Worm (Caenorhabditis elegans) whole organism, mixed stage, embryonic: ENCODE measurements around the gene T09F5.2.
A peak's percentile ranks its signal among the peaks of the same experiment; 100 is the strongest.

Experiments used
- M03D4.4 ChIP-seq: sonication (generic microtip); optimal IDR thresholded peaks from 2 replicates; lab custom pipeline; 2017; ENCODE audit warnings: mild to moderate bottlenecking, missing genetic modification characterization, missing compliant biosample characterization
- bed-3 ChIP-seq: fragments of 200-800 bp; sonication (Bioruptor generic); optimal IDR thresholded peaks from 3 replicates; lab custom pipeline; 2018; ENCODE audit warnings: mild to moderate bottlenecking, missing genetic modification characterization, moderate library complexity, missing compliant biosample characterization
- blmp-1 ChIP-seq: fragments of 150-350 bp; optimal IDR thresholded peaks from 2 replicates; lab custom pipeline; 2014; ENCODE audit warnings: missing biosample characterization, missing genetic modification characterization
- ceh-39 ChIP-seq: fragments of 150-350 bp; optimal IDR thresholded peaks from 2 replicates; lab custom pipeline; 2014; ENCODE audit warnings: missing biosample characterization, missing genetic modification characterization
- ceh-43 ChIP-seq: fragments of 200-800 bp; sonication (Bioruptor generic); optimal IDR thresholded peaks from 2 replicates; lab custom pipeline; 2018; ENCODE audit warnings: mild to moderate bottlenecking, missing genetic modification characterization, moderate library complexity, missing compliant biosample characterization
- ceh-83 ChIP-seq: fragments of 200-800 bp; sonication (Bioruptor generic); optimal IDR thresholded peaks from 2 replicates; lab custom pipeline; 2018; ENCODE audit warnings: mild to moderate bottlenecking, missing genetic modification characterization, missing compliant biosample characterization
- ces-1 ChIP-seq: fragments of 150-350 bp; optimal IDR thresholded peaks from 2 replicates; lab custom pipeline; 2014; ENCODE audit warnings: missing biosample characterization, missing genetic modification reagents, missing genetic modification characterization
- cnd-1 ChIP-seq: fragments of 200-800 bp; sonication (Bioruptor generic); optimal IDR thresholded peaks from 2 replicates; lab custom pipeline; 2018; ENCODE audit warnings: mild to moderate bottlenecking, missing genetic modification characterization, missing compliant biosample characterization
- drap-1 ChIP-seq: fragments of 200-800 bp; sonication (Bioruptor generic); optimal IDR thresholded peaks from 3 replicates; lab custom pipeline; 2018; ENCODE audit warnings: mild to moderate bottlenecking, missing genetic modification characterization, missing compliant biosample characterization
- elt-1 ChIP-seq: sonication (generic microtip); optimal IDR thresholded peaks from 2 replicates; lab custom pipeline; 2017; ENCODE audit warnings: missing genetic modification characterization, mild to moderate bottlenecking, missing compliant biosample characterization, antibody characterized with exemption, moderate library complexity, borderline replicate concordance; ENCODE audit not compliant: insufficient read depth
- elt-3 ChIP-seq: fragments of 150-350 bp; optimal IDR thresholded peaks from 2 replicates; lab custom pipeline; 2014; ENCODE audit warnings: missing biosample characterization, missing genetic modification characterization
- flh-1 ChIP-seq: fragments of 200-800 bp; sonication (Bioruptor generic); optimal IDR thresholded peaks from 2 replicates; lab custom pipeline; 2018; ENCODE audit warnings: mild to moderate bottlenecking, missing genetic modification characterization, moderate library complexity, missing compliant biosample characterization
- ham-2 ChIP-seq: fragments of 200-800 bp; sonication (Bioruptor generic); optimal IDR thresholded peaks from 2 replicates; lab custom pipeline; 2018; ENCODE audit warnings: mild to moderate bottlenecking, missing genetic modification characterization, missing compliant biosample characterization
- hlh-1 ChIP-seq: fragments of 150-350 bp; optimal IDR thresholded peaks from 2 replicates; lab custom pipeline; 2014; ENCODE audit warnings: missing biosample characterization, missing genetic modification reagents, missing genetic modification characterization
- lin-13 ChIP-seq: fragments of 150-350 bp; optimal IDR thresholded peaks from 2 replicates; lab custom pipeline; 2014; ENCODE audit warnings: missing biosample characterization, missing genetic modification characterization
- lin-32 ChIP-seq: fragments of 200-800 bp; sonication (Bioruptor generic); optimal IDR thresholded peaks from 2 replicates; lab custom pipeline; 2018; ENCODE audit warnings: mild to moderate bottlenecking, missing genetic modification characterization, missing compliant biosample characterization
- lsy-2 ChIP-seq: fragments of 150-350 bp; optimal IDR thresholded peaks from 2 replicates; lab custom pipeline; 2014; ENCODE audit warnings: missing biosample characterization, missing genetic modification characterization
- mab-5 ChIP-seq: fragments of 150-350 bp; optimal IDR thresholded peaks from 2 replicates; lab custom pipeline; 2014; ENCODE audit warnings: missing biosample characterization, missing genetic modification characterization
- mep-1 ChIP-seq: fragments of 150-350 bp; optimal IDR thresholded peaks from 2 replicates; lab custom pipeline; 2017; ENCODE audit warnings: missing biosample characterization, missing genetic modification reagents, missing genetic modification characterization, inconsistent platforms
- mls-2 ChIP-seq: sonication (generic microtip); optimal IDR thresholded peaks from 2 replicates; lab custom pipeline; 2016; ENCODE audit warnings: mild to moderate bottlenecking, missing genetic modification characterization, moderate library complexity, missing compliant biosample characterization
- nhr-12 ChIP-seq: fragments of 150-350 bp; optimal IDR thresholded peaks from 2 replicates; lab custom pipeline; 2014; ENCODE audit warnings: missing biosample characterization, missing genetic modification characterization
- nhr-2 ChIP-seq: fragments of 150-350 bp; optimal IDR thresholded peaks from 2 replicates; lab custom pipeline; 2014; ENCODE audit warnings: missing biosample characterization, missing genetic modification characterization
- nhr-237 ChIP-seq: fragments of 150-350 bp; optimal IDR thresholded peaks from 2 replicates; lab custom pipeline; 2014; ENCODE audit warnings: missing biosample characterization, missing genetic modification characterization
- nhr-28 ChIP-seq: fragments of 150-350 bp; optimal IDR thresholded peaks from 2 replicates; lab custom pipeline; 2014; ENCODE audit warnings: missing biosample characterization, missing genetic modification characterization
- nhr-76 ChIP-seq: sonication (generic microtip); optimal IDR thresholded peaks from 2 replicates; lab custom pipeline; 2017; ENCODE audit warnings: missing biosample characterization, missing genetic modification characterization
- pha-4 ChIP-seq: fragments of 150-350 bp; optimal IDR thresholded peaks from 2 replicates; lab custom pipeline; 2018; ENCODE audit warnings: missing biosample characterization, missing genetic modification reagents, missing genetic modification characterization
- sem-2 ChIP-seq: fragments of 200-800 bp; sonication (Bioruptor generic); optimal IDR thresholded peaks from 2 replicates; lab custom pipeline; 2018; ENCODE audit warnings: mild to moderate bottlenecking, missing genetic modification characterization, missing compliant biosample characterization
- snpc-4 ChIP-seq: fragments of 150-350 bp; optimal IDR thresholded peaks from 2 replicates; lab custom pipeline; 2014; ENCODE audit warnings: missing biosample characterization, missing genetic modification characterization
- sptf-1 ChIP-seq: sonication (generic microtip); optimal IDR thresholded peaks from 2 replicates; lab custom pipeline; 2017; ENCODE audit warnings: mild to moderate bottlenecking, missing genetic modification characterization, moderate library complexity, missing compliant biosample characterization
- tbx-8 ChIP-seq: fragments of 200-800 bp; sonication (Bioruptor generic); optimal IDR thresholded peaks from 2 replicates; lab custom pipeline; 2018; ENCODE audit warnings: mild to moderate bottlenecking, missing genetic modification characterization, moderate library complexity, missing compliant biosample characterization
- unc-120 ChIP-seq: sonication (generic microtip); optimal IDR thresholded peaks from 2 replicates; lab custom pipeline; 2017; ENCODE audit warnings: missing genetic modification characterization, missing compliant biosample characterization; ENCODE audit not compliant: poor library complexity, severe bottlenecking
- unc-39 ChIP-seq: fragments of 150-350 bp; optimal IDR thresholded peaks from 2 replicates; lab custom pipeline; 2014; ENCODE audit warnings: missing biosample characterization, missing genetic modification characterization
- unc-62 ChIP-seq: fragments of 150-350 bp; optimal IDR thresholded peaks from 2 replicates; lab custom pipeline; 2014; ENCODE audit warnings: missing biosample characterization, missing genetic modification reagents, missing genetic modification characterization
- zip-8 ChIP-seq: fragments of 150-350 bp; optimal IDR thresholded peaks from 2 replicates; lab custom pipeline; 2014; ENCODE audit warnings: missing biosample characterization, missing genetic modification characterization
- ztf-11 ChIP-seq: fragments of 150-350 bp; optimal IDR thresholded peaks from 2 replicates; lab custom pipeline; 2014; ENCODE audit warnings: missing biosample characterization, missing genetic modification characterization

Gene T09F5.2

ce11 chrV:15190903-15191302 is 40.1 kb downstream of the T09F5.2 start, which contains the start of gene Y75B12B.11:
Y75B12B.11 (plus strand) TSS chrV:15191296.
- TF ChIP-seq mab-5 (tag; lab: Kevin White, UChicago): peak; percentile 26
- TF ChIP-seq mep-1: peak; percentile 47
- TF ChIP-seq sem-2 (GFP tag; lab: Kevin White, UChicago): peak; percentile 84
- TF ChIP-seq ces-1 (GFP tag; lab: Kevin White, UChicago): no peak
- peak; percentile 94 for TF ChIP-seq unc-120 (tag; lab: Kevin White, UChicago)
- peak; percentile 61 for TF ChIP-seq lin-13 (tag; lab: Kevin White, UChicago)
- peak; percentile 81 for TF ChIP-seq ham-2 (GFP tag; lab: Kevin White, UChicago)
- no peak for TF ChIP-seq zip-8 (tag; lab: Kevin White, UChicago)
- TF ChIP-seq unc-39: no peak
- TF ChIP-seq mls-2 (tag; lab: Kevin White, UChicago): peak; percentile 93
- peak; percentile 77 for TF ChIP-seq flh-1 (GFP tag; lab: Kevin White, UChicago)
- peak; percentile 94 for TF ChIP-seq cnd-1 (tag; lab: Kevin White, UChicago)
- TF ChIP-seq bed-3 (GFP tag; lab: Kevin White, UChicago): peak; percentile 76
- TF ChIP-seq elt-1: no peak
- no peak for TF ChIP-seq elt-3
- peak; percentile 1 for TF ChIP-seq ztf-11 (tag; lab: Kevin White, UChicago)
- peak; percentile 24 for TF ChIP-seq unc-62 (GFP tag; lab: Kevin White, UChicago)
- peak; percentile 93 for TF ChIP-seq ceh-83 (GFP tag; lab: Kevin White, UChicago)
- peak; percentile 83 for TF ChIP-seq lin-32 (GFP tag; lab: Kevin White, UChicago)
- TF ChIP-seq ceh-43 (GFP tag; lab: Kevin White, UChicago): peak; percentile 84
- TF ChIP-seq ceh-39 (tag; lab: Kevin White, UChicago): no peak
- TF ChIP-seq nhr-76 (tag; lab: Kevin White, UChicago): no peak
- peak; percentile 75 for TF ChIP-seq pha-4 (tag; lab: Kevin White, UChicago)
- TF ChIP-seq snpc-4 (tag; lab: Kevin White, UChicago): no peak
- no peak for TF ChIP-seq nhr-237
- TF ChIP-seq hlh-1 (tag; lab: Kevin White, UChicago): peak; percentile 28
- no peak for TF ChIP-seq nhr-28 (tag; lab: Kevin White, UChicago)
- TF ChIP-seq nhr-2: no peak
- peak; percentile 93 for TF ChIP-seq sptf-1 (tag; lab: Kevin White, UChicago)
- TF ChIP-seq tbx-8 (GFP tag; lab: Kevin White, UChicago): peak; percentile 88
- TF ChIP-seq lsy-2 (tag; lab: Kevin White, UChicago): peak; percentile 52
- TF ChIP-seq blmp-1 (tag; lab: Kevin White, UChicago): no peak
- no peak for TF ChIP-seq nhr-12 (tag; lab: Kevin White, UChicago)
- peak; percentile 90 for TF ChIP-seq M03D4.4 (tag; lab: Kevin White, UChicago)
- TF ChIP-seq drap-1: peak; percentile 99

ce11 chrV:15191971-15192370 is 41.2 kb downstream of the T09F5.2 start:
- TF ChIP-seq mab-5 (tag; lab: Kevin White, UChicago): no peak
- TF ChIP-seq drap-1: no peak

- TF ChIP-seq tbx-8 (GFP tag; lab: Kevin White, UChicago): no peak
- TF ChIP-seq sptf-1 (tag; lab: Kevin White, UChicago): no peak
These were observed 41.6 kb downstream of the T09F5.2 start, which contains the start of gene plc-2 for ce11 chrV:15192377-15192776. plc-2 (plus strand) TSS chrV:15192572.

- TF ChIP-seq bed-3 (GFP tag; lab: Kevin White, UChicago) (no peak), mep-1 (no peak), unc-120 (tag; lab: Kevin White, UChicago) (no peak), lin-13 (tag; lab: Kevin White, UChicago) (no peak), M03D4.4 (tag; lab: Kevin White, UChicago) (no peak), ceh-83 (GFP tag; lab: Kevin White, UChicago) (no peak), mab-5 (tag; lab: Kevin White, UChicago) (no peak), elt-1 (no peak), ham-2 (GFP tag; lab: Kevin White, UChicago) (no peak), hlh-1 (tag; lab: Kevin White, UChicago) (no peak), pha-4 (tag; lab: Kevin White, UChicago) (no peak), elt-3 (no peak), lsy-2 (tag; lab: Kevin White, UChicago) (no peak), snpc-4 (tag; lab: Kevin White, UChicago) (no peak), flh-1 (GFP tag; lab: Kevin White, UChicago) (no peak), nhr-237 (no peak), mls-2 (tag; lab: Kevin White, UChicago) (no peak), nhr-2 (no peak)
These were observed 43.1 kb downstream of the T09F5.2 start, which contains the start of gene Y75B12B.13 for ce11 chrV:15193909-15194308. Y75B12B.13 (minus strand) TSS chrV:15194009.
